Fruit fly (Drosophila melanogaster): ENCODE data around the gene Prp40.

The Prp40 gene

DNA sequence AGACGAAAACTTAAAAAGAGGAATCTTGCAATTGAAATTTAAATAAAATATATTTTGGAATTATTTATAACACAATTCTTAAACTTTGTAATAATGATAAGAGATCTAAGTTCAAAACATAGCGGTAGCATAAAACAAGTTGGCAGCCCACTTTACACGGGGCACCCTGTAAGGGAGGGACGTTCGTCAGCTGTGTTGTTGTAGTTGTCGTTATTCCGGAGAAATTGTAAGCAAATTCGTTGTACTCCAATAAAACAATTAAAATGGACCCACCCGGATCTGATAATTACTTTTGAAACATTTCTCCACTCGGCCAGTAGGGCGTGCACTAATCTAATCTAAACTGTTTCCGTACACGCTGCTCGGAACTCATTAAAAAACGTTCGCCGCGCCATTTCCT is 7.3 kb downstream of the Prp40 start, which contains the start of gene GABPI (continued):
- TF ChIP-seq ci (GFP tag; IDR thresholded peaks at IDR 0.05): peak; percentile 76
- no peak for TF ChIP-seq sna (GFP tag; IDR thresholded peaks at IDR 0.05; ENCODE audit: partially characterized antibody)
- TF ChIP-seq CG1024 (GFP tag; IDR thresholded peaks at IDR 0.05): 0 out of 2 replicates have a peak, but pooled peaks have one; percentile 15
- TF ChIP-seq CG7745 (tag; optimal IDR thresholded peaks at IDR 0.05): no peak
- TF ChIP-seq Spps (tag; optimal IDR thresholded peaks at IDR 0.05): no peak
- no peak for TF ChIP-seq unc-4 (GFP tag; IDR thresholded peaks at IDR 0.05; ENCODE audit: partially characterized antibody)
- TF ChIP-seq Bgb (GFP tag; IDR thresholded peaks at IDR 0.05; ENCODE audit: partially characterized antibody): peak; percentile 15; the same call in 1 of the 2 replicates
- TF ChIP-seq CG13624 (GFP tag; optimal IDR thresholded peaks at IDR 0.05): no peak
- TF ChIP-seq emc (GFP tag; optimal IDR thresholded peaks at IDR 0.05): no peak
- no peak for TF ChIP-seq cwo (GFP tag; optimal IDR thresholded peaks at IDR 0.05)
- no peak for TF ChIP-seq caup (GFP tag; optimal IDR thresholded peaks at IDR 0.05; ENCODE audit: severe bottlenecking)
- TF ChIP-seq MBD-R2 (GFP tag; IDR thresholded peaks at IDR 0.05): peak; percentile 85
- no peak for TF ChIP-seq CG8290 (GFP tag; optimal IDR thresholded peaks at IDR 0.05)
- no peak for TF ChIP-seq CG8290 (tag; optimal IDR thresholded peaks at IDR 0.05)
- peak; percentile 43 for TF ChIP-seq CG17385 (GFP tag; optimal IDR thresholded peaks at IDR 0.05)
- TF ChIP-seq CG3407 (GFP tag; optimal IDR thresholded peaks at IDR 0.05): no peak
- peak; percentile 11 for TF ChIP-seq CG13424 (tag; optimal IDR thresholded peaks at IDR 0.05)
- TF ChIP-seq Oli (tag; optimal IDR thresholded peaks at IDR 0.05): no peak
- no peak for TF ChIP-seq wor (GFP tag; IDR thresholded peaks at IDR 0.05)
- TF ChIP-seq bbx (GFP tag; IDR thresholded peaks at IDR 0.05; ENCODE audit: partially characterized antibody): 0 out of 2 replicates have a peak, but pooled peaks have one; percentile 12
- TF ChIP-seq sim (GFP tag; IDR thresholded peaks at IDR 0.05): no peak
- TF ChIP-seq Awh (GFP tag; IDR thresholded peaks at IDR 0.05): no peak
- TF ChIP-seq CG17912 (GFP tag; optimal IDR thresholded peaks at IDR 0.05): peak; percentile 0
- peak; percentile 44; the same call in 1 of the 2 replicates for TF ChIP-seq CG32532 (GFP tag; IDR thresholded peaks at IDR 0.05)
- TF ChIP-seq pfk (GFP tag; optimal IDR thresholded peaks at IDR 0.05): peak; percentile 1
- no peak for TF ChIP-seq Poxn (GFP tag; IDR thresholded peaks at IDR 0.05)
- peak; percentile 22 for TF ChIP-seq CG10267 (tag; optimal IDR thresholded peaks at IDR 0.05)
- no peak for TF ChIP-seq CG10543 (GFP tag; optimal IDR thresholded peaks at IDR 0.05)
- peak; percentile 32 for TF ChIP-seq CG15514 (GFP tag; optimal IDR thresholded peaks at IDR 0.05)
- TF ChIP-seq Ptx1 (GFP tag; IDR thresholded peaks at IDR 0.05): no peak
- TF ChIP-seq trem (tag; optimal IDR thresholded peaks at IDR 0.05): peak; percentile 99
- TF ChIP-seq CG17328 (GFP tag; IDR thresholded peaks at IDR 0.05): no peak
- TF ChIP-seq hth (optimal IDR thresholded peaks at IDR 0.05): no peak
- peak; percentile 86 for TF ChIP-seq CG4360 (GFP tag; IDR thresholded peaks at IDR 0.05)
- no peak for TF ChIP-seq hb (GFP tag; IDR thresholded peaks at IDR 0.05; ENCODE audit: partially characterized antibody)
- no peak for TF ChIP-seq CG14965 (GFP tag; optimal IDR thresholded peaks at IDR 0.05; ENCODE audit: borderline replicate concordance)
- no peak for TF ChIP-seq CG6272 (GFP tag; IDR thresholded peaks at IDR 0.05)
- no peak for TF ChIP-seq CG7786 (GFP tag; optimal IDR thresholded peaks at IDR 0.05)
- peak; percentile 25 for TF ChIP-seq Meics (GFP tag; optimal IDR thresholded peaks at IDR 0.05)
- no peak for TF ChIP-seq HLH54F (GFP tag; optimal IDR thresholded peaks at IDR 0.05)
- TF ChIP-seq ttk (GFP tag; IDR thresholded peaks at IDR 0.05): no peak
- TF ChIP-seq ems (GFP tag; optimal IDR thresholded peaks at IDR 0.05): no peak
- TF ChIP-seq grn (GFP tag; optimal IDR thresholded peaks at IDR 0.05): peak; percentile 93
- peak; percentile 4 for TF ChIP-seq phol (tag; optimal IDR thresholded peaks at IDR 0.05)
- no peak for TF ChIP-seq CG6791 (GFP tag; IDR thresholded peaks at IDR 0.05; ENCODE audit: partially characterized antibody)
- no peak for TF ChIP-seq Eip74EF (GFP tag; optimal IDR thresholded peaks at IDR 0.05)
- no peak for TF ChIP-seq CG8765 (GFP tag; IDR thresholded peaks at IDR 0.05)
- TF ChIP-seq CG6813 (GFP tag; optimal IDR thresholded peaks at IDR 0.05): no peak
- TF ChIP-seq CG4617 (GFP tag; optimal IDR thresholded peaks at IDR 0.05; ENCODE audit: borderline replicate concordance): peak; percentile 35
- peak in 1 of 3 experiments; percentile 55 for TF ChIP-seq Stat92E (GFP tag; optimal IDR thresholded peaks at IDR 0.05)
